Fruit fly (Drosophila melanogaster) whole organism, pupa: ENCODE data around the gene CG3184.

Experiments used
- CG4496 ChIP-seq: fragments of 200-800 bp; sonication (Bioruptor generic); IDR thresholded peaks from 3 replicates; pipeline ENCODE4 v1.3.6; 2022; ENCODE audit warnings: missing biosample characterization, missing genetic modification characterization
- Snoo ChIP-seq: fragments of 200-800 bp; sonication (Bioruptor generic); optimal IDR thresholded peaks from 3 replicates; lab custom pipeline; 2017; ENCODE audit warnings: missing biosample characterization, mild to moderate bottlenecking, missing genetic modification characterization, inconsistent platforms

dm6 chrX:6683635-6684499, 4.7 kb downstream of the CG3184 start, which contains the start of gene Pink1:
- TF ChIP-seq CG4496 (no peak), Snoo (tag; lab: Kevin White, UChicago) (no peak)
